Worm (Caenorhabditis elegans) whole organism, young adult: Measurements from ENCODE around the gene F02C12.1.

Experiments used
- akir-1 ChIP-seq: fragments of 200-800 bp; sonication (Bioruptor generic); optimal IDR thresholded peaks from 2 replicates; lab custom pipeline; 2018; ENCODE audit warnings: mild to moderate bottlenecking, missing genetic modification characterization, moderate library complexity, missing compliant biosample characterization
- atf-7 ChIP-seq: sonication (generic microtip); optimal IDR thresholded peaks from 2 replicates; lab custom pipeline; 2017; ENCODE audit warnings: mild to moderate bottlenecking, missing genetic modification characterization, missing compliant biosample characterization
- bed-1 ChIP-seq: fragments of 200-800 bp; sonication (Bioruptor generic); IDR thresholded peaks from 2 replicates; pipeline ENCODE4 v1.3.6; 2022; ENCODE audit warnings: missing genetic modification reagents, missing genetic modification characterization, missing compliant biosample characterization
- ceh-100 ChIP-seq: fragments of 200-800 bp; sonication (Bioruptor generic); IDR thresholded peaks from 2 replicates; pipeline ENCODE4 v1.3.6; 2022; ENCODE audit warnings: missing genetic modification reagents, missing genetic modification characterization, missing compliant biosample characterization
- dpl-1 ChIP-seq: fragments of 150-350 bp; optimal IDR thresholded peaks from 2 replicates; lab custom pipeline; 2014; ENCODE audit warnings: missing biosample characterization, missing genetic modification reagents, missing genetic modification characterization
- snpc-4 ChIP-seq, 5 experiments: fragments of 150-350 bp in 1 of 5; sonication (generic microtip) in 4 of 5; optimal IDR thresholded peaks; 2 replicates each; lab custom pipeline; 2014 to 2018; ENCODE audit warnings: missing genetic modification characterization in 5 of 5, missing biosample characterization in 3 of 5, antibody characterized with exemption in 2 of 5, mild to moderate bottlenecking in 2 of 5, missing compliant biosample characterization in 2 of 5, missing genotype in 2 of 5, moderate library complexity in 2 of 5, missing genetic modification reagents in 1 of 5
- tlf-1 ChIP-seq: fragments of 200-800 bp; sonication (Bioruptor generic); optimal IDR thresholded peaks from 2 replicates; lab custom pipeline; 2018; ENCODE audit warnings: mild to moderate bottlenecking, missing genetic modification characterization, missing compliant biosample characterization

- TF ChIP-seq dpl-1 (GFP tag; lab: Kevin White, UChicago) (no peak), atf-7 (tag; lab: Kevin White, UChicago) (peak; percentile 23), snpc-4 (GFP tag; optimal IDR thresholded peaks at IDR 0.05; lab: Kevin White, UChicago) (no peak), snpc-4 (tag; optimal IDR thresholded peaks at IDR 0.05; lab: Kevin White, UChicago) (no peak), ceh-100 (GFP tag; lab: Robert Waterston, UW) (no peak), bed-1 (GFP tag; lab: Robert Waterston, UW) (no peak), tlf-1 (no peak), akir-1 (GFP tag; lab: Kevin White, UChicago) (no peak)
Measured at ce11 chrX:13419884-13420339, 18.0 kb downstream of the F02C12.1 start, which contains the start of gene C29F7.3.
